Fruit fly (Drosophila melanogaster) whole organism, embryonic: ENCODE data around the gene CG42764.

Experiments
- BEAF-32 ChIP-seq: fragments of 200-800 bp; sonication (Bioruptor generic); optimal IDR thresholded peaks from 3 replicates; lab custom pipeline; 2017; ENCODE audit warnings: missing biosample characterization, missing genetic modification characterization, mild to moderate bottlenecking, moderate library complexity, missing genetic modification reagents
- Bgb ChIP-seq: fragments of 200-800 bp; sonication (Bioruptor generic); IDR thresholded peaks from 2 replicates; pipeline ENCODE4 v1.3.6; 2022; ENCODE audit warnings: missing biosample characterization, missing genetic modification characterization; ENCODE audit not compliant: partially characterized antibody
- BtbVII ChIP-seq: fragments of 200-800 bp; sonication (Bioruptor generic); optimal IDR thresholded peaks from 3 replicates; lab custom pipeline; 2017; ENCODE audit warnings: missing biosample characterization, mild to moderate bottlenecking, missing genetic modification characterization
- CG10209 ChIP-seq: fragments of 200-800 bp; sonication (Bioruptor generic); optimal IDR thresholded peaks from 3 replicates; lab custom pipeline; 2017; ENCODE audit warnings: missing biosample characterization, mild to moderate bottlenecking, missing genetic modification characterization, missing genetic modification reagents
- CG10267 ChIP-seq: fragments of 200-800 bp; sonication (Bioruptor generic); optimal IDR thresholded peaks from 2 replicates; lab custom pipeline; 2018; ENCODE audit warnings: missing biosample characterization, mild to moderate bottlenecking, missing genetic modification characterization, moderate library complexity
- CG14710 ChIP-seq: fragments of 200-800 bp; sonication (Bioruptor generic); optimal IDR thresholded peaks from 3 replicates; lab custom pipeline; 2019; ENCODE audit warnings: missing biosample characterization, mild to moderate bottlenecking, missing genetic modification characterization, moderate library complexity
- CG15479 ChIP-seq: fragments of 200-800 bp; sonication (Bioruptor generic); optimal IDR thresholded peaks from 3 replicates; lab custom pipeline; 2019; ENCODE audit warnings: missing biosample characterization, mild to moderate bottlenecking, missing genetic modification characterization, moderate library complexity
- CG15514 ChIP-seq: fragments of 200-800 bp; sonication (Bioruptor generic); optimal IDR thresholded peaks from 3 replicates; lab custom pipeline; 2017; ENCODE audit warnings: missing biosample characterization, missing genetic modification characterization, mild to moderate bottlenecking, moderate library complexity, missing genetic modification reagents
- CG17186 ChIP-seq: fragments of 200-800 bp; sonication (Bioruptor generic); optimal IDR thresholded peaks from 3 replicates; lab custom pipeline; 2017; ENCODE audit warnings: missing biosample characterization, missing genetic modification reagents, missing genetic modification characterization
- CG2875 ChIP-seq: fragments of 200-800 bp; sonication (Bioruptor generic); optimal IDR thresholded peaks from 2 replicates; lab custom pipeline; 2017; ENCODE audit warnings: missing biosample characterization, mild to moderate bottlenecking, missing genetic modification characterization, missing genetic modification reagents
- CG2889 ChIP-seq: fragments of 200-800 bp; sonication (Bioruptor generic); IDR thresholded peaks from 3 replicates; pipeline ENCODE4 v1.3.6; 2022; ENCODE audit warnings: missing biosample characterization, missing genetic modification characterization
- CG31365 ChIP-seq: fragments of 200-800 bp; sonication (Bioruptor generic); optimal IDR thresholded peaks from 2 replicates; lab custom pipeline; 2018; ENCODE audit warnings: missing biosample characterization, mild to moderate bottlenecking, missing genetic modification characterization
- CG32532 ChIP-seq: fragments of 200-800 bp; sonication (Bioruptor generic); IDR thresholded peaks from 2 replicates; pipeline ENCODE4 v1.3.6; 2022; ENCODE audit warnings: missing biosample characterization, missing genetic modification characterization
- CG32772 ChIP-seq: fragments of 200-800 bp; sonication (Bioruptor generic); IDR thresholded peaks from 2 replicates; pipeline ENCODE4 v1.3.6; 2022; ENCODE audit warnings: missing biosample characterization, missing genetic modification characterization
- CG33213 ChIP-seq: fragments of 200-800 bp; sonication (Bioruptor generic); optimal IDR thresholded peaks from 3 replicates; lab custom pipeline; 2016; ENCODE audit warnings: missing biosample characterization, missing genetic modification characterization
- CG4854 ChIP-seq: fragments of 200-800 bp; sonication (Bioruptor generic); optimal IDR thresholded peaks from 2 replicates; lab custom pipeline; 2016; ENCODE audit warnings: missing biosample characterization, missing genetic modification characterization, inconsistent platforms
- CG6813 ChIP-seq: fragments of 200-800 bp; sonication (Bioruptor generic); optimal IDR thresholded peaks from 2 replicates; lab custom pipeline; 2017; ENCODE audit warnings: missing biosample characterization, missing genetic modification characterization, mild to moderate bottlenecking, moderate library complexity, missing genetic modification reagents
- CG8478 ChIP-seq: fragments of >200 bp; optimal IDR thresholded peaks from 2 replicates; lab custom pipeline; 2018
- CG9797 ChIP-seq: fragments of 200-800 bp; sonication (Bioruptor generic); optimal IDR thresholded peaks from 3 replicates; lab custom pipeline; 2018; ENCODE audit warnings: missing biosample characterization, mild to moderate bottlenecking, missing genetic modification characterization
- CTCF ChIP-seq: fragments of 200-800 bp; sonication (Bioruptor generic); optimal IDR thresholded peaks from 2 replicates; lab custom pipeline; 2017; ENCODE audit warnings: missing biosample characterization, mild to moderate bottlenecking, missing genetic modification characterization, moderate library complexity
- Dek ChIP-seq: fragments of 200-800 bp; sonication (Bioruptor generic); optimal IDR thresholded peaks from 3 replicates; lab custom pipeline; 2019; ENCODE audit warnings: missing biosample characterization, mild to moderate bottlenecking, missing genetic modification characterization, moderate library complexity
- E2f2 ChIP-seq: fragments of 200-800 bp; sonication (Bioruptor generic); IDR thresholded peaks from 2 replicates; pipeline ENCODE4 v1.3.6; 2022; ENCODE audit warnings: missing biosample characterization, missing genetic modification characterization
- HmgZ ChIP-seq: fragments of 200-800 bp; sonication (Bioruptor generic); optimal IDR thresholded peaks from 2 replicates; lab custom pipeline; 2018; ENCODE audit warnings: missing biosample characterization, mild to moderate bottlenecking, missing genetic modification characterization
- Kr ChIP-seq: fragments of 200-800 bp; sonication (Bioruptor generic); optimal IDR thresholded peaks from 2 replicates; lab custom pipeline; 2017; ENCODE audit warnings: missing biosample characterization, mild to moderate bottlenecking, missing genetic modification characterization
- Med ChIP-seq: fragments of 200-800 bp; sonication (Bioruptor generic); peaks from one replicate; lab custom pipeline; 2016; ENCODE audit warnings: missing biosample characterization, missing genetic modification characterization, mild to moderate bottlenecking, inconsistent platforms, moderate library complexity
- Pdp1 ChIP-seq, 2 experiments: fragments of 200-800 bp; sonication (Bioruptor generic); optimal IDR thresholded peaks; 3 replicates each; lab custom pipeline; 2016; ENCODE audit warnings: missing biosample characterization in 2 of 2, missing genetic modification characterization in 2 of 2, mild to moderate bottlenecking in 1 of 2, moderate library complexity in 1 of 2
- Stat92E ChIP-seq, 3 experiments: fragments of >200 bp in 2 of 3; fragments of 200-800 bp in 1 of 3; sonication (Bioruptor generic) in 1 of 3; optimal IDR thresholded peaks; 2 replicates each; lab custom pipeline; 2017 to 2019; ENCODE audit warnings: missing biosample characterization in 3 of 3, missing genetic modification characterization in 3 of 3, mild to moderate bottlenecking in 1 of 3, moderate library complexity in 1 of 3
- YL-1 ChIP-seq: fragments of 200-800 bp; sonication (Bioruptor generic); optimal IDR thresholded peaks from 3 replicates; lab custom pipeline; 2017; ENCODE audit warnings: missing biosample characterization, mild to moderate bottlenecking, missing genetic modification characterization
- al ChIP-seq: fragments of 200-800 bp; sonication (Bioruptor generic); IDR thresholded peaks from 2 replicates; pipeline ENCODE4 v1.3.6; 2022; ENCODE audit warnings: missing biosample characterization, missing genetic modification characterization
- bbx ChIP-seq: fragments of 200-800 bp; sonication (Bioruptor generic); IDR thresholded peaks from 2 replicates; pipeline ENCODE4 v1.3.6; 2022; ENCODE audit warnings: missing biosample characterization, missing genetic modification characterization; ENCODE audit not compliant: partially characterized antibody
- crp ChIP-seq, 2 experiments: fragments of 200-800 bp; sonication (Bioruptor generic); optimal IDR thresholded peaks; 2 replicates in 1 of 2; 3 replicates in 1 of 2; lab custom pipeline; 2017; ENCODE audit warnings: missing biosample characterization in 2 of 2, missing genetic modification characterization in 2 of 2, mild to moderate bottlenecking in 1 of 2, moderate library complexity in 1 of 2
- ems ChIP-seq: fragments of 200-800 bp; sonication (Bioruptor generic); optimal IDR thresholded peaks from 3 replicates; lab custom pipeline; 2016; ENCODE audit warnings: missing biosample characterization, missing genetic modification characterization
- h ChIP-seq: fragments of >200 bp; optimal IDR thresholded peaks from 2 replicates; lab custom pipeline; 2017
- hbn ChIP-seq: fragments of 200-800 bp; sonication (Bioruptor generic); IDR thresholded peaks from 2 replicates; pipeline ENCODE4 v1.3.6; 2022; ENCODE audit warnings: missing biosample characterization, missing genetic modification characterization; ENCODE audit not compliant: partially characterized antibody
- ind ChIP-seq: fragments of 200-800 bp; sonication (Bioruptor generic); optimal IDR thresholded peaks from 3 replicates; lab custom pipeline; 2016; ENCODE audit warnings: missing biosample characterization, missing genetic modification characterization
- insv ChIP-seq, 2 experiments: fragments of 200-800 bp; sonication (Bioruptor generic); optimal IDR thresholded peaks; 3 replicates each; lab custom pipeline; 2016 to 2018; ENCODE audit warnings: missing biosample characterization in 2 of 2, missing genetic modification characterization in 2 of 2
- kah ChIP-seq: fragments of 200-800 bp; sonication (Bioruptor generic); optimal IDR thresholded peaks from 2 replicates; lab custom pipeline; 2018; ENCODE audit warnings: missing biosample characterization, mild to moderate bottlenecking, missing genetic modification characterization
- peb ChIP-seq: fragments of 200-800 bp; sonication (Bioruptor generic); IDR thresholded peaks from 2 replicates; pipeline ENCODE4 v1.3.6; 2022; ENCODE audit warnings: missing biosample characterization, missing genetic modification characterization
- pita ChIP-seq: fragments of 200-800 bp; sonication (Bioruptor generic); optimal IDR thresholded peaks from 2 replicates; lab custom pipeline; 2017; ENCODE audit warnings: missing biosample characterization, mild to moderate bottlenecking, missing genetic modification characterization
- pnt ChIP-seq: fragments of 200-800 bp; sonication (Bioruptor generic); optimal IDR thresholded peaks from 3 replicates; lab custom pipeline; 2016; ENCODE audit warnings: missing biosample characterization, missing genetic modification characterization
- pzg ChIP-seq: fragments of 200-800 bp; sonication (Bioruptor generic); optimal IDR thresholded peaks from 3 replicates; lab custom pipeline; 2018; ENCODE audit warnings: missing biosample characterization, mild to moderate bottlenecking, missing genetic modification characterization, moderate library complexity
- ranshi ChIP-seq: fragments of 200-800 bp; sonication (Bioruptor generic); IDR thresholded peaks from 2 replicates; pipeline ENCODE4 v1.3.6; 2022; ENCODE audit warnings: missing biosample characterization, missing genetic modification characterization
- ro ChIP-seq: fragments of 200-800 bp; sonication (Bioruptor generic); IDR thresholded peaks from 2 replicates; pipeline ENCODE4 v1.3.6; 2022; ENCODE audit warnings: missing biosample characterization, missing genetic modification characterization
- scrt ChIP-seq: fragments of 200-800 bp; sonication (Bioruptor generic); optimal IDR thresholded peaks from 2 replicates; lab custom pipeline; 2018; ENCODE audit warnings: missing biosample characterization, mild to moderate bottlenecking, missing genetic modification characterization, moderate library complexity
- slou ChIP-seq: fragments of 200-800 bp; sonication (Bioruptor generic); optimal IDR thresholded peaks from 3 replicates; lab custom pipeline; 2016; ENCODE audit warnings: missing biosample characterization, missing genetic modification characterization
- sug ChIP-seq: fragments of 200-800 bp; optimal IDR thresholded peaks from 2 replicates; lab custom pipeline; 2019; ENCODE audit warnings: missing biosample characterization, mild to moderate bottlenecking, missing genetic modification characterization, moderate library complexity
- trem ChIP-seq: fragments of 200-800 bp; optimal IDR thresholded peaks from 3 replicates; lab custom pipeline; 2019; ENCODE audit warnings: missing biosample characterization, mild to moderate bottlenecking, missing genetic modification characterization, moderate library complexity
- zen ChIP-seq: fragments of 200-800 bp; sonication (Bioruptor generic); optimal IDR thresholded peaks from 3 replicates; lab custom pipeline; 2018; ENCODE audit warnings: missing biosample characterization, mild to moderate bottlenecking, missing genetic modification characterization, moderate library complexity

Gene CG42764

DNA sequence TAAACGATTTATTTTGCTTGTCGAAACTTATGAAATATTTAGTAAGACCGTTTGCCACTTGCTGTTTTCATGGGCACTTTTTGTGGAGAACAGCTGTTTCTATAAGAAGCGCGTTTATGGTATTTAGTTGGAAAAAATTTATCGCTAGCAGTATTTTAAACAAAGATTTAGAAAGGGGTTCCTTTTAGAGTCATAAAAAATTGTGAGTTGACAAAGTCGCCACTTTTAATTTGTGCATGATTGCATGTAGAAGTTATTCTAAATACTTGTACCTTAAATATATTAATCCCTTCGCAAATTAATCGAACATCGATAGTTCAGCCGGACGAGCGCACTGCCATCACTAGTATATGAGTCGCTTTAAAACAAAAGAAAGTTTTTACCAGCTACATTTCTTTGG lies 33.5 kb downstream of the CG42764 start, which contains the start of the genes Las and Psn (continued):
- TF ChIP-seq pita (GFP tag; lab: Kevin White, UChicago) (no peak), ro (GFP tag; lab: Robert Waterston, UW) (no peak), CG4854 (GFP tag; lab: Kevin White, UChicago) (no peak), CG2875 (no peak), CG8478 (no peak), peb (GFP tag; lab: Robert Waterston, UW) (no peak), scrt (GFP tag; lab: Kevin White, UChicago) (no peak), ranshi (GFP tag; lab: Robert Waterston, UW) (no peak), ind (GFP tag; lab: Kevin White, UChicago) (no peak), kah (GFP tag; lab: Kevin White, UChicago) (no peak), CG10267 (tag; lab: Kevin White, UChicago) (peak; percentile 62)
- TF ChIP-seq, all 482 proteins: peak for 77

DNA sequence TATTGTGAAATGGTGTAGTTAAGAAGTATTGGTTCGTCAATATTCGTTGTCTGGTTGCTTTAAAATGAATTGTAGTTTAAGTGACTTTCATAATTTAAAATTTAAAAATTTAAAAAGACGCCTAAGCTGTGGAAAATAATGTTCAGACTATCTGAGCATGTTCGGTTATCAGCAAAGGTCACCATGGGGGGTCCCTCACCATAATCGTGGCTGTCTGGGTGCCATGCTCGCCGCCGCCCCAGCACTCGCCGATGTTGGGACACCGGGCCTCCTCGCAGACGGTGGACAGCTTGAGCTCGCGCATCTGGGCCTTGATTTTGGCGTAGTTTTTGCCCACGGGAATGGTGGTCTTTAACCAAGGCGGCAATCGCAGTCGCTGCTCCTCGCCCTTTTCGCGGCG lies 34.2 kb downstream of the CG42764 start:
- TF ChIP-seq sug (tag; lab: Kevin White, UChicago) = peak; percentile 99
- peak; percentile 13 for TF ChIP-seq Bgb
- TF ChIP-seq ems (GFP tag; lab: Kevin White, UChicago) = no peak

DNA sequence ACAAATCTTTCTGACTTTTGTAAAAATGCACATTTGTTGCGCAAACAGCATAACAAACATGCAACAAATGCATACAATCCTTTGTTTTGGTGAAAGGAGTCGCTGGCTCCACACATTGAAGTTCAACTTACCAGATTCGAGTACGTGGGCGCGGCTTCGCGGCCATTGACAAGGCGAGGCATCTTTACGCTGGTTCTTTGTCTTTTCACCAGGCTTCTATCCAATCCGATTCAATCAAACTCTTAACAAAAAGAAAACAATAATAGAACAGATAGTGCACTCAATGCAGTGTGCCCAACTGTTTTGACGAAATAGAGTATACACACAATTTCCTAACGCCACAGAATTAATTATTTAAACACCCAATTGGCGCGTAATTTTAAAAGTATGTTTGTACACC lies 35.7 kb downstream of the CG42764 start, which contains the start of gene CG5262:
Gene CG5262 (minus strand): TSS at position 294 of the 400 bp plus-strand sequence.
- no peak for TF ChIP-seq BtbVII (GFP tag; lab: Kevin White, UChicago)
- TF ChIP-seq CG31365 = no peak
- TF ChIP-seq hbn = peak; percentile 15; the same call in 1 of the 2 replicates
- TF ChIP-seq CG6813 (GFP tag; lab: Kevin White, UChicago) = no peak
- no peak for TF ChIP-seq CG32532 (GFP tag; lab: Robert Waterston, UW)
- TF ChIP-seq Bgb = peak; percentile 36; the same call in 1 of the 2 replicates
- TF ChIP-seq Med (GFP tag; lab: Kevin White, UChicago) = peak; percentile 9
- no peak for TF ChIP-seq CG2889 (GFP tag; lab: Robert Waterston, UW)
- TF ChIP-seq CG33213 (GFP tag; lab: Kevin White, UChicago) = peak; percentile 15
- peak; percentile 31 for TF ChIP-seq CG14710 (tag; lab: Kevin White, UChicago)
- TF ChIP-seq HmgZ (tag; lab: Kevin White, UChicago) = peak; percentile 47
- peak; percentile 19 for TF ChIP-seq zen (tag; lab: Kevin White, UChicago)
- peak; percentile 37 for TF ChIP-seq bbx (GFP tag; lab: Robert Waterston, UW)
- no peak for TF ChIP-seq pnt (GFP tag; lab: Kevin White, UChicago)
- no peak for TF ChIP-seq Kr (GFP tag; lab: Kevin White, UChicago)
- peak; percentile 75 for TF ChIP-seq CG9797 (GFP tag; lab: Kevin White, UChicago)
- peak; percentile 65 for TF ChIP-seq CG15479 (GFP tag; lab: Kevin White, UChicago)
- TF ChIP-seq CTCF = peak; percentile 31
- TF ChIP-seq insv (GFP tag; optimal IDR thresholded peaks at IDR 0.05; lab: Kevin White, UChicago) = no peak
- TF ChIP-seq CG32772 (GFP tag; lab: Robert Waterston, UW) = no peak
- peak in 1 of 2 experiments; percentile 55 for TF ChIP-seq Pdp1 (GFP tag; optimal IDR thresholded peaks at IDR 0.05; lab: Kevin White, UChicago)
- no peak for TF ChIP-seq CG10209 (GFP tag; lab: Kevin White, UChicago)
- peak in 1 of 3 experiments; percentile 22 for TF ChIP-seq Stat92E (GFP tag; optimal IDR thresholded peaks at IDR 0.05; lab: Kevin White, UChicago)
- no peak for TF ChIP-seq h (lab: Kevin White, UChicago)
- no peak for TF ChIP-seq slou
- TF ChIP-seq CG17186 (GFP tag; lab: Kevin White, UChicago) = peak; percentile 21
- TF ChIP-seq trem (tag; lab: Kevin White, UChicago) = peak; percentile 66
- peak; percentile 92 for TF ChIP-seq E2f2 (GFP tag; lab: Robert Waterston, UW)
- no peak for TF ChIP-seq Dek (tag; lab: Kevin White, UChicago)
- peak; percentile 56 for TF ChIP-seq YL-1 (GFP tag; lab: Kevin White, UChicago)
- peak; percentile 72 for TF ChIP-seq pzg
- peak; percentile 44 for TF ChIP-seq CG15514 (GFP tag; lab: Kevin White, UChicago)
- peak in 1 of 2 experiments; percentile 69 for TF ChIP-seq crp (GFP tag; optimal IDR thresholded peaks at IDR 0.05; lab: Kevin White, UChicago)
- peak; percentile 39 for TF ChIP-seq BEAF-32 (GFP tag; lab: Kevin White, UChicago)
- TF ChIP-seq al (GFP tag; lab: Robert Waterston, UW) = no peak
